Fruit fly (Drosophila melanogaster) whole organism, embryonic: Measurements from ENCODE around the gene Dus1.

Experiments used
- BEAF-32 ChIP-seq: fragments of 200-800 bp; sonication (Bioruptor generic); optimal IDR thresholded peaks from 3 replicates; lab custom pipeline; 2017; ENCODE audit warnings: missing biosample characterization, missing genetic modification characterization, mild to moderate bottlenecking, moderate library complexity, missing genetic modification reagents
- BtbVII ChIP-seq: fragments of 200-800 bp; sonication (Bioruptor generic); optimal IDR thresholded peaks from 3 replicates; lab custom pipeline; 2017; ENCODE audit warnings: missing biosample characterization, mild to moderate bottlenecking, missing genetic modification characterization
- CG10366 ChIP-seq: fragments of 200-800 bp; sonication (Bioruptor generic); IDR thresholded peaks from 2 replicates; pipeline ENCODE4 v1.3.6; 2022; ENCODE audit warnings: missing biosample characterization, missing genetic modification characterization
- CG11247 ChIP-seq: fragments of 200-800 bp; sonication (Bioruptor generic); IDR thresholded peaks from 2 replicates; pipeline ENCODE4 v1.3.6; 2022; ENCODE audit warnings: missing biosample characterization, missing genetic modification characterization
- CG12236 ChIP-seq: fragments of 200-800 bp; sonication (Bioruptor generic); optimal IDR thresholded peaks from 2 replicates; lab custom pipeline; 2016; ENCODE audit warnings: missing biosample characterization, missing genetic modification characterization
- CG12659 ChIP-seq: fragments of 200-800 bp; sonication (Bioruptor generic); optimal IDR thresholded peaks from 3 replicates; lab custom pipeline; 2017; ENCODE audit warnings: mild to moderate bottlenecking, missing biosample characterization, missing genetic modification reagents, missing genetic modification characterization
- CG14441 ChIP-seq: fragments of 200-800 bp; sonication (Bioruptor generic); IDR thresholded peaks from 2 replicates; pipeline ENCODE4 v1.3.6; 2022; ENCODE audit warnings: missing biosample characterization, missing genetic modification characterization
- CG17186 ChIP-seq: fragments of 200-800 bp; sonication (Bioruptor generic); optimal IDR thresholded peaks from 3 replicates; lab custom pipeline; 2017; ENCODE audit warnings: missing biosample characterization, missing genetic modification reagents, missing genetic modification characterization
- CG17912 ChIP-seq: fragments of 200-800 bp; sonication (Bioruptor generic); optimal IDR thresholded peaks from 2 replicates; lab custom pipeline; 2018; ENCODE audit warnings: missing biosample characterization, mild to moderate bottlenecking, missing genetic modification characterization
- CG1832 ChIP-seq: fragments of 200-800 bp; sonication (Bioruptor generic); optimal IDR thresholded peaks from 2 replicates; lab custom pipeline; 2017; ENCODE audit warnings: missing biosample characterization, mild to moderate bottlenecking, missing genetic modification characterization, inconsistent platforms
- CG2889 ChIP-seq: fragments of 200-800 bp; sonication (Bioruptor generic); IDR thresholded peaks from 3 replicates; pipeline ENCODE4 v1.3.6; 2022; ENCODE audit warnings: missing biosample characterization, missing genetic modification characterization
- CG3995 ChIP-seq: fragments of 200-800 bp; sonication (Bioruptor generic); optimal IDR thresholded peaks from 3 replicates; lab custom pipeline; 2016; ENCODE audit warnings: missing biosample characterization, missing genetic modification characterization
- CG6813 ChIP-seq: fragments of 200-800 bp; sonication (Bioruptor generic); optimal IDR thresholded peaks from 2 replicates; lab custom pipeline; 2017; ENCODE audit warnings: missing biosample characterization, missing genetic modification characterization, mild to moderate bottlenecking, moderate library complexity, missing genetic modification reagents
- CG6854 ChIP-seq: fragments of 200-800 bp; sonication (Bioruptor generic); optimal IDR thresholded peaks from 3 replicates; lab custom pipeline; 2017; ENCODE audit warnings: missing biosample characterization, mild to moderate bottlenecking, missing genetic modification characterization
- CG7372 ChIP-seq: fragments of 200-800 bp; sonication (Bioruptor generic); IDR thresholded peaks from 2 replicates; pipeline ENCODE4 v1.3.6; 2022; ENCODE audit warnings: missing biosample characterization, missing genetic modification characterization
- CG7556 ChIP-seq: fragments of 200-800 bp; sonication (Bioruptor generic); optimal IDR thresholded peaks from 2 replicates; lab custom pipeline; 2017; ENCODE audit warnings: missing biosample characterization, mild to moderate bottlenecking, missing genetic modification characterization
- CG8359 ChIP-seq: fragments of 200-800 bp; sonication (Bioruptor generic); optimal IDR thresholded peaks from 2 replicates; lab custom pipeline; 2017; ENCODE audit warnings: missing biosample characterization, mild to moderate bottlenecking, missing genetic modification characterization, borderline replicate concordance
- CoRest ChIP-seq: fragments of 200-800 bp; sonication (Bioruptor generic); optimal IDR thresholded peaks from 3 replicates; lab custom pipeline; 2018; ENCODE audit warnings: missing biosample characterization, mild to moderate bottlenecking, missing genetic modification characterization, moderate library complexity
- Dp ChIP-seq: fragments of 200-800 bp; sonication (Bioruptor generic); optimal IDR thresholded peaks from 2 replicates; lab custom pipeline; 2018; ENCODE audit warnings: missing biosample characterization, mild to moderate bottlenecking, missing genetic modification characterization, moderate library complexity
- Gsc ChIP-seq: fragments of 200-800 bp; sonication (Bioruptor generic); IDR thresholded peaks from 2 replicates; pipeline ENCODE4 v1.3.6; 2022; ENCODE audit warnings: missing biosample characterization, missing genetic modification characterization
- H15 ChIP-seq: fragments of 200-800 bp; sonication (Bioruptor generic); IDR thresholded peaks from 3 replicates; pipeline ENCODE4 v1.3.6; 2022; ENCODE audit warnings: missing biosample characterization, missing genetic modification characterization
- H2.0 ChIP-seq: fragments of 200-800 bp; sonication (Bioruptor generic); IDR thresholded peaks from 2 replicates; pipeline ENCODE4 v1.3.6; 2022; ENCODE audit warnings: missing biosample characterization, missing genetic modification characterization
- Hey ChIP-seq: fragments of 200-800 bp; sonication (Bioruptor generic); optimal IDR thresholded peaks from 3 replicates; lab custom pipeline; 2018; ENCODE audit warnings: missing biosample characterization, mild to moderate bottlenecking, missing genetic modification characterization
- HmgD ChIP-seq: fragments of 200-800 bp; sonication (Bioruptor generic); optimal IDR thresholded peaks from 3 replicates; lab custom pipeline; 2016; ENCODE audit warnings: missing biosample characterization, missing genetic modification characterization
- Myb ChIP-seq: fragments of 200-800 bp; sonication (Bioruptor generic); optimal IDR thresholded peaks from 2 replicates; lab custom pipeline; 2016; ENCODE audit warnings: missing biosample characterization, missing genetic modification characterization
- NFAT ChIP-seq: fragments of 200-800 bp; sonication (Bioruptor generic); IDR thresholded peaks from 2 replicates; pipeline ENCODE4 v1.3.6; 2022; ENCODE audit warnings: missing biosample characterization, missing genetic modification characterization
- Usf ChIP-seq: fragments of 200-800 bp; sonication (Bioruptor generic); optimal IDR thresholded peaks from 2 replicates; lab custom pipeline; 2017; ENCODE audit warnings: missing genotype, missing biosample characterization, missing genetic modification characterization
- ab ChIP-seq: fragments of 200-800 bp; sonication (Bioruptor generic); optimal IDR thresholded peaks from 2 replicates; lab custom pipeline; 2016; ENCODE audit warnings: missing biosample characterization, missing genetic modification characterization
- cg ChIP-seq: fragments of 200-800 bp; sonication (Bioruptor generic); optimal IDR thresholded peaks from 3 replicates; lab custom pipeline; 2019; ENCODE audit warnings: missing biosample characterization, mild to moderate bottlenecking, missing genetic modification characterization, moderate library complexity
- crol ChIP-seq: fragments of 200-800 bp; sonication (Bioruptor generic); IDR thresholded peaks from 2 replicates; pipeline ENCODE4 v1.3.6; 2022; ENCODE audit warnings: missing biosample characterization, missing genetic modification characterization
- dan ChIP-seq: fragments of 200-800 bp; sonication (Bioruptor generic); IDR thresholded peaks from 2 replicates; pipeline ENCODE4 v1.3.6; 2022; ENCODE audit warnings: missing biosample characterization, missing genetic modification characterization
- dati ChIP-seq: fragments of 200-800 bp; sonication (Bioruptor generic); IDR thresholded peaks from 2 replicates; pipeline ENCODE4 v1.3.6; 2022; ENCODE audit warnings: missing biosample characterization, missing genetic modification characterization
- fd64A ChIP-seq: fragments of 200-800 bp; sonication (Bioruptor generic); optimal IDR thresholded peaks from 3 replicates; lab custom pipeline; 2018; ENCODE audit warnings: missing biosample characterization, mild to moderate bottlenecking, missing genetic modification characterization
- jing ChIP-seq: fragments of 200-800 bp; sonication (Bioruptor generic); optimal IDR thresholded peaks from 2 replicates; lab custom pipeline; 2018; ENCODE audit warnings: missing biosample characterization, mild to moderate bottlenecking, missing genetic modification characterization
- jumu ChIP-seq: fragments of 200-800 bp; sonication (Bioruptor generic); optimal IDR thresholded peaks from 3 replicates; lab custom pipeline; 2016; ENCODE audit warnings: missing biosample characterization, missing genetic modification characterization
- kah ChIP-seq: fragments of 200-800 bp; sonication (Bioruptor generic); optimal IDR thresholded peaks from 2 replicates; lab custom pipeline; 2018; ENCODE audit warnings: missing biosample characterization, mild to moderate bottlenecking, missing genetic modification characterization
- kni ChIP-seq: fragments of 200-800 bp; sonication (Bioruptor generic); optimal IDR thresholded peaks from 3 replicates; lab custom pipeline; 2017; ENCODE audit warnings: mild to moderate bottlenecking, missing biosample characterization, missing genetic modification reagents, missing genetic modification characterization
- lbe ChIP-seq: fragments of 200-800 bp; sonication (Bioruptor generic); optimal IDR thresholded peaks from 2 replicates; lab custom pipeline; 2016; ENCODE audit warnings: missing biosample characterization, mild to moderate bottlenecking, missing genetic modification characterization
- luna ChIP-seq: fragments of 200-800 bp; sonication (Bioruptor generic); optimal IDR thresholded peaks from 2 replicates; lab custom pipeline; 2016; ENCODE audit warnings: missing biosample characterization, missing genetic modification characterization
- nmo ChIP-seq: fragments of 200-800 bp; sonication (Bioruptor generic); optimal IDR thresholded peaks from 2 replicates; lab custom pipeline; 2018; ENCODE audit warnings: missing biosample characterization, mild to moderate bottlenecking, missing genetic modification characterization, moderate library complexity
- otp ChIP-seq: fragments of 200-800 bp; sonication (Bioruptor generic); IDR thresholded peaks from 3 replicates; pipeline ENCODE4, ENCODE4 v1.3.6; 2022; ENCODE audit warnings: missing biosample characterization, missing genetic modification characterization
- p53 ChIP-seq: fragments of 200-800 bp; sonication (Bioruptor generic); optimal IDR thresholded peaks from 2 replicates; lab custom pipeline; 2016; ENCODE audit warnings: missing biosample characterization, missing genetic modification characterization
- pfk ChIP-seq: fragments of 200-800 bp; sonication (Bioruptor generic); optimal IDR thresholded peaks from 2 replicates; lab custom pipeline; 2018; ENCODE audit warnings: missing biosample characterization, mild to moderate bottlenecking, missing genetic modification characterization, moderate library complexity
- pnt ChIP-seq: fragments of 200-800 bp; sonication (Bioruptor generic); optimal IDR thresholded peaks from 3 replicates; lab custom pipeline; 2016; ENCODE audit warnings: missing biosample characterization, missing genetic modification characterization
- pros ChIP-seq: fragments of 200-800 bp; sonication (Bioruptor generic); optimal IDR thresholded peaks from 3 replicates; lab custom pipeline; 2019; ENCODE audit warnings: missing biosample characterization, mild to moderate bottlenecking, missing genetic modification characterization, moderate library complexity
- ro ChIP-seq: fragments of 200-800 bp; sonication (Bioruptor generic); IDR thresholded peaks from 2 replicates; pipeline ENCODE4 v1.3.6; 2022; ENCODE audit warnings: missing biosample characterization, missing genetic modification characterization
- row ChIP-seq: fragments of 200-800 bp; sonication (Bioruptor generic); IDR thresholded peaks from 3 replicates; pipeline ENCODE4 v1.3.6; 2022; ENCODE audit warnings: missing biosample characterization, missing genetic modification characterization
- sim ChIP-seq: fragments of 200-800 bp; sonication (Bioruptor generic); IDR thresholded peaks from 2 replicates; pipeline ENCODE4 v1.3.6; 2022; ENCODE audit warnings: missing biosample characterization, missing genetic modification characterization
- slp2 ChIP-seq: fragments of 200-800 bp; sonication (Bioruptor generic); optimal IDR thresholded peaks from 2 replicates; lab custom pipeline; 2016; ENCODE audit warnings: missing biosample characterization, missing genetic modification characterization
- unc-4 ChIP-seq: fragments of 200-800 bp; sonication (Bioruptor generic); IDR thresholded peaks from 2 replicates; pipeline ENCODE4 v1.3.6; 2022; ENCODE audit warnings: missing biosample characterization, missing genetic modification characterization; ENCODE audit not compliant: partially characterized antibody
- wor ChIP-seq: fragments of 200-800 bp; sonication (Bioruptor generic); IDR thresholded peaks from 2 replicates; pipeline ENCODE4 v1.3.6; 2022; ENCODE audit warnings: missing biosample characterization, missing genetic modification characterization

Gene Dus1

dm6 chr2L:223351-223750, 48.2 kb downstream of the Dus1 start (continued):
- TF ChIP-seq CG3995 (no peak), CoRest (tag; lab: Kevin White, UChicago) (peak; percentile 78), CG11247 (peak; percentile 77), CG6854 (no peak), CG8359 (GFP tag; lab: Kevin White, UChicago) (peak; percentile 59), CG7372 (GFP tag; lab: Robert Waterston, UW) (peak; percentile 54), lbe (GFP tag; lab: Kevin White, UChicago) (peak; percentile 76), BtbVII (GFP tag; lab: Kevin White, UChicago) (no peak), luna (GFP tag; lab: Kevin White, UChicago) (no peak), unc-4 (GFP tag; lab: Robert Waterston, UW) (no peak), H15 (GFP tag; lab: Robert Waterston, UW) (peak; percentile 88), wor (peak; percentile 89), NFAT (GFP tag; lab: Robert Waterston, UW) (peak; percentile 51; the same call in 1 of the 2 replicates), p53 (GFP tag; lab: Kevin White, UChicago) (peak; percentile 48), Hey (tag; lab: Kevin White, UChicago) (no peak), Dp (GFP tag; lab: Kevin White, UChicago) (no peak), nmo (GFP tag; lab: Kevin White, UChicago) (peak; percentile 88), CG6813 (GFP tag; lab: Kevin White, UChicago) (peak; percentile 82), CG1832 (no peak), Gsc (GFP tag; lab: Robert Waterston, UW) (peak; percentile 76), cg (GFP tag; lab: Kevin White, UChicago) (no peak), otp (GFP tag; lab: Robert Waterston, UW) (peak; percentile 95), Myb (peak; percentile 65), jumu (peak; percentile 79), dati (GFP tag; lab: Robert Waterston, UW) (peak; percentile 87), CG2889 (GFP tag; lab: Robert Waterston, UW) (peak; percentile 61; the same call in 2 of the 3 replicates), H2.0 (GFP tag; lab: Robert Waterston, UW) (peak; percentile 83), CG7556 (peak; percentile 83), CG14441 (GFP tag; lab: Robert Waterston, UW) (peak; percentile 89), ab (GFP tag; lab: Kevin White, UChicago) (peak; percentile 63), ro (GFP tag; lab: Robert Waterston, UW) (peak; percentile 61; the same call in 1 of the 2 replicates), Usf (GFP tag; lab: Kevin White, UChicago) (peak; percentile 26), CG12236 (GFP tag; lab: Kevin White, UChicago) (peak; percentile 84), kni (no peak), pnt (GFP tag; lab: Kevin White, UChicago) (peak; percentile 67), fd64A (GFP tag; lab: Kevin White, UChicago) (peak; percentile 68), row (GFP tag; lab: Robert Waterston, UW) (peak; percentile 87), CG17186 (GFP tag; lab: Kevin White, UChicago) (no peak), BEAF-32 (GFP tag; lab: Kevin White, UChicago) (no peak), CG17912 (no peak), dan (GFP tag; lab: Robert Waterston, UW) (no peak; the same call in 1 of the 2 replicates), CG12659 (GFP tag; lab: Kevin White, UChicago) (peak; percentile 75), CG10366 (GFP tag; lab: Robert Waterston, UW) (peak; percentile 87), jing (peak; percentile 74), pfk (GFP tag; lab: Kevin White, UChicago) (no peak), sim (GFP tag; lab: Robert Waterston, UW) (peak; percentile 93), kah (GFP tag; lab: Kevin White, UChicago) (peak; percentile 51), slp2 (peak; percentile 75), HmgD (GFP tag; lab: Kevin White, UChicago) (no peak), pros (GFP tag; lab: Kevin White, UChicago) (no peak), crol (GFP tag; lab: Robert Waterston, UW) (peak; percentile 22; the same call in 1 of the 2 replicates)
